Worm (Caenorhabditis elegans) whole organism, late embryonic: ENCODE measurements around the gene F27B3.8.
A peak's percentile ranks its signal among the peaks of the same experiment; 100 is the strongest.

Experiments
- C08G9.2 ChIP-seq: sonication (generic microtip); optimal IDR thresholded peaks from 2 replicates; lab custom pipeline; 2016; ENCODE audit warnings: mild to moderate bottlenecking, missing genetic modification characterization, moderate library complexity, missing compliant biosample characterization
- F13H6.1 ChIP-seq: sonication (generic microtip); optimal IDR thresholded peaks from 2 replicates; lab custom pipeline; 2016; ENCODE audit warnings: missing genetic modification characterization, missing compliant biosample characterization
- K09A11.1 ChIP-seq: sonication (generic microtip); optimal IDR thresholded peaks from 2 replicates; lab custom pipeline; 2017; ENCODE audit warnings: antibody characterized with exemption, mild to moderate bottlenecking, missing genetic modification characterization, missing compliant biosample characterization; ENCODE audit not compliant: insufficient read depth
- ahr-1 ChIP-seq: sonication (generic microtip); optimal IDR thresholded peaks from 2 replicates; lab custom pipeline; 2016; ENCODE audit warnings: missing genetic modification characterization, missing compliant biosample characterization
- ama-1 ChIP-seq: fragments of 150-350 bp; optimal IDR thresholded peaks from 2 replicates; lab custom pipeline; 2014
- ceh-14 ChIP-seq: sonication (generic microtip); optimal IDR thresholded peaks from 2 replicates; lab custom pipeline; 2016; ENCODE audit warnings: missing genotype, missing genetic modification characterization, missing compliant biosample characterization
- ceh-18 ChIP-seq: sonication (generic microtip); optimal IDR thresholded peaks from 2 replicates; lab custom pipeline; 2016; ENCODE audit warnings: missing genetic modification characterization, missing compliant biosample characterization
- ceh-19 ChIP-seq: fragments of 200-800 bp; sonication (Bioruptor generic); optimal IDR thresholded peaks from 2 replicates; lab custom pipeline; 2018; ENCODE audit warnings: mild to moderate bottlenecking, missing genetic modification characterization, missing compliant biosample characterization
- ceh-2 ChIP-seq: sonication (generic microtip); optimal IDR thresholded peaks from 2 replicates; lab custom pipeline; 2016; ENCODE audit warnings: missing genotype, missing genetic modification characterization, missing compliant biosample characterization
- ceh-22 ChIP-seq: sonication (generic microtip); optimal IDR thresholded peaks from 2 replicates; lab custom pipeline; 2017; ENCODE audit warnings: missing biosample characterization, missing genetic modification characterization
- ceh-24 ChIP-seq: sonication (generic microtip); optimal IDR thresholded peaks from 2 replicates; lab custom pipeline; 2016; ENCODE audit warnings: mild to moderate bottlenecking, missing genetic modification characterization, missing compliant biosample characterization
- ceh-30 ChIP-seq: fragments of 150-350 bp; optimal IDR thresholded peaks from 2 replicates; lab custom pipeline; 2014; ENCODE audit warnings: missing biosample characterization, missing genetic modification characterization
- ceh-31 ChIP-seq: sonication (generic microtip); optimal IDR thresholded peaks from 2 replicates; lab custom pipeline; 2016; ENCODE audit warnings: missing genetic modification characterization, missing compliant biosample characterization
- ceh-34 ChIP-seq: sonication (generic microtip); optimal IDR thresholded peaks from 2 replicates; lab custom pipeline; 2016; ENCODE audit warnings: mild to moderate bottlenecking, missing genetic modification characterization, missing compliant biosample characterization
- ceh-6 ChIP-seq: fragments of 200-800 bp; sonication (Bioruptor generic); optimal IDR thresholded peaks from 2 replicates; lab custom pipeline; 2018; ENCODE audit warnings: mild to moderate bottlenecking, missing genetic modification characterization, missing compliant biosample characterization
- ceh-9 ChIP-seq: sonication (generic microtip); optimal IDR thresholded peaks from 2 replicates; lab custom pipeline; 2016; ENCODE audit warnings: mild to moderate bottlenecking, missing genetic modification characterization, inconsistent platforms, missing compliant biosample characterization
- che-1 ChIP-seq: sonication (generic microtip); optimal IDR thresholded peaks from 2 replicates; lab custom pipeline; 2016; ENCODE audit warnings: mild to moderate bottlenecking, missing genetic modification characterization, missing compliant biosample characterization
- elt-4 ChIP-seq: sonication (generic microtip); optimal IDR thresholded peaks from 2 replicates; lab custom pipeline; 2016; ENCODE audit warnings: missing genetic modification characterization, missing compliant biosample characterization
- ets-4 ChIP-seq: sonication (generic microtip); optimal IDR thresholded peaks from 2 replicates; lab custom pipeline; 2016; ENCODE audit warnings: missing genetic modification characterization, missing compliant biosample characterization
- eyg-1 ChIP-seq: sonication (generic microtip); optimal IDR thresholded peaks from 2 replicates; lab custom pipeline; 2016; ENCODE audit warnings: missing genotype, missing genetic modification characterization, missing compliant biosample characterization
- fax-1 ChIP-seq: sonication (generic microtip); optimal IDR thresholded peaks from 2 replicates; lab custom pipeline; 2016; ENCODE audit warnings: missing genotype, missing genetic modification characterization, missing compliant biosample characterization
- fkh-10 ChIP-seq: fragments of 150-350 bp; optimal IDR thresholded peaks from 2 replicates; lab custom pipeline; 2014; ENCODE audit warnings: missing biosample characterization, missing genetic modification reagents, missing genetic modification characterization
- fkh-6 ChIP-seq: sonication (generic microtip); optimal IDR thresholded peaks from 2 replicates; lab custom pipeline; 2016; ENCODE audit warnings: missing genetic modification characterization, missing compliant biosample characterization
- gmeb-2 ChIP-seq: sonication (generic microtip); optimal IDR thresholded peaks from 2 replicates; lab custom pipeline; 2016; ENCODE audit warnings: missing genetic modification characterization, inconsistent platforms, missing compliant biosample characterization
- hlh-15 ChIP-seq: sonication (generic microtip); optimal IDR thresholded peaks from 2 replicates; lab custom pipeline; 2016; ENCODE audit warnings: missing genetic modification characterization, missing compliant biosample characterization
- hlh-30 ChIP-seq: sonication (generic microtip); optimal IDR thresholded peaks from 2 replicates; lab custom pipeline; 2017; ENCODE audit warnings: antibody characterized with exemption, missing genetic modification characterization, missing compliant biosample characterization; ENCODE audit not compliant: insufficient read depth
- hlh-6 ChIP-seq: sonication (generic microtip); optimal IDR thresholded peaks from 2 replicates; lab custom pipeline; 2016; ENCODE audit warnings: missing genotype, missing genetic modification characterization, missing compliant biosample characterization
- hlh-8 ChIP-seq: sonication (generic microtip); optimal IDR thresholded peaks from 2 replicates; lab custom pipeline; 2016; ENCODE audit warnings: missing genotype, missing genetic modification characterization, missing compliant biosample characterization
- lim-6 ChIP-seq: sonication (generic microtip); optimal IDR thresholded peaks from 2 replicates; lab custom pipeline; 2016; ENCODE audit warnings: missing genetic modification characterization, missing compliant biosample characterization
- lin-11 ChIP-seq: fragments of 200-800 bp; sonication (Bioruptor generic); optimal IDR thresholded peaks from 2 replicates; lab custom pipeline; 2018; ENCODE audit warnings: mild to moderate bottlenecking, missing genetic modification characterization, missing compliant biosample characterization
- nfya-1 ChIP-seq: sonication (generic microtip); optimal IDR thresholded peaks from 2 replicates; lab custom pipeline; 2017; ENCODE audit warnings: missing genetic modification characterization, mild to moderate bottlenecking, missing compliant biosample characterization, antibody characterized with exemption, moderate library complexity
- nhr-11 ChIP-seq: fragments of 150-350 bp; optimal IDR thresholded peaks from 2 replicates; lab custom pipeline; 2014; ENCODE audit warnings: missing biosample characterization, missing genetic modification characterization
- nhr-232 ChIP-seq: sonication (generic microtip); optimal IDR thresholded peaks from 2 replicates; lab custom pipeline; 2016; ENCODE audit warnings: missing genetic modification characterization, missing compliant biosample characterization
- npax-4 ChIP-seq: sonication (generic microtip); optimal IDR thresholded peaks from 2 replicates; lab custom pipeline; 2016; ENCODE audit warnings: missing genetic modification characterization, missing compliant biosample characterization
- odd-2 ChIP-seq: sonication (generic microtip); optimal IDR thresholded peaks from 2 replicates; lab custom pipeline; 2017; ENCODE audit warnings: antibody characterized with exemption, mild to moderate bottlenecking, missing genetic modification characterization, missing compliant biosample characterization
- pag-3 ChIP-seq: sonication (generic microtip); optimal IDR thresholded peaks from 2 replicates; lab custom pipeline; 2016; ENCODE audit warnings: missing compliant biosample characterization, missing genetic modification characterization, borderline replicate concordance
- pat-9 ChIP-seq: fragments of 200-800 bp; sonication (Bioruptor generic); optimal IDR thresholded peaks from 2 replicates; lab custom pipeline; 2018; ENCODE audit warnings: mild to moderate bottlenecking, missing genetic modification characterization, moderate library complexity, missing compliant biosample characterization
- pha-2 ChIP-seq: sonication (generic microtip); optimal IDR thresholded peaks from 2 replicates; lab custom pipeline; 2017; ENCODE audit warnings: mild to moderate bottlenecking, missing genetic modification characterization, missing compliant biosample characterization
- pros-1 ChIP-seq: fragments of 150-350 bp; optimal IDR thresholded peaks from 2 replicates; lab custom pipeline; 2014; ENCODE audit warnings: missing biosample characterization, missing genetic modification reagents, missing genetic modification characterization
- ref-2 ChIP-seq: sonication (generic microtip); optimal IDR thresholded peaks from 2 replicates; lab custom pipeline; 2016; ENCODE audit warnings: missing genetic modification characterization, missing compliant biosample characterization
- rnt-1 ChIP-seq: sonication (generic microtip); optimal IDR thresholded peaks from 2 replicates; lab custom pipeline; 2016; ENCODE audit warnings: missing genetic modification characterization, missing compliant biosample characterization
- sox-4 ChIP-seq: sonication (generic microtip); optimal IDR thresholded peaks from 2 replicates; lab custom pipeline; 2017; ENCODE audit warnings: mild to moderate bottlenecking, missing genetic modification characterization, inconsistent platforms, missing compliant biosample characterization
- syd-9 ChIP-seq: sonication (generic microtip); optimal IDR thresholded peaks from 2 replicates; lab custom pipeline; 2016; ENCODE audit warnings: mild to moderate bottlenecking, missing genetic modification characterization, moderate library complexity, missing compliant biosample characterization
- tbx-2 ChIP-seq: sonication (generic microtip); optimal IDR thresholded peaks from 2 replicates; lab custom pipeline; 2016; ENCODE audit warnings: missing genetic modification characterization, missing compliant biosample characterization
- tbx-7 ChIP-seq: sonication (generic microtip); optimal IDR thresholded peaks from 2 replicates; lab custom pipeline; 2016; ENCODE audit warnings: missing genotype, missing genetic modification characterization, missing compliant biosample characterization
- ttx-3 ChIP-seq: sonication (generic microtip); optimal IDR thresholded peaks from 2 replicates; lab custom pipeline; 2016; ENCODE audit warnings: missing genetic modification reagents, missing genetic modification characterization, missing compliant biosample characterization
- unc-3 ChIP-seq, 2 experiments: fragments of 200-800 bp in 1 of 2; sonication (Bioruptor generic) in 1 of 2; sonication (generic microtip) in 1 of 2; conservative IDR thresholded peaks in 1 of 2; optimal IDR thresholded peaks in 1 of 2; 2 replicates each; pipeline versions ENCODE4 v1.3.6 to Lab custom; 2016 to 2022; ENCODE audit warnings: missing compliant biosample characterization in 2 of 2, missing genetic modification characterization in 2 of 2, missing genetic modification reagents in 1 of 2
- unc-42 ChIP-seq: sonication (generic microtip); optimal IDR thresholded peaks from 2 replicates; lab custom pipeline; 2016; ENCODE audit warnings: missing genotype, missing genetic modification characterization, missing compliant biosample characterization
- unc-55 ChIP-seq: sonication (generic microtip); optimal IDR thresholded peaks from 2 replicates; lab custom pipeline; 2017; ENCODE audit warnings: missing biosample characterization, missing genetic modification reagents, missing genetic modification characterization
- unc-86 ChIP-seq: sonication (generic microtip); optimal IDR thresholded peaks from 2 replicates; lab custom pipeline; 2016; ENCODE audit warnings: missing genetic modification characterization, missing compliant biosample characterization
- zip-5 ChIP-seq: sonication (generic microtip); optimal IDR thresholded peaks from 2 replicates; lab custom pipeline; 2016; ENCODE audit warnings: missing genetic modification characterization, missing compliant biosample characterization

The F27B3.8 gene

DNA sequence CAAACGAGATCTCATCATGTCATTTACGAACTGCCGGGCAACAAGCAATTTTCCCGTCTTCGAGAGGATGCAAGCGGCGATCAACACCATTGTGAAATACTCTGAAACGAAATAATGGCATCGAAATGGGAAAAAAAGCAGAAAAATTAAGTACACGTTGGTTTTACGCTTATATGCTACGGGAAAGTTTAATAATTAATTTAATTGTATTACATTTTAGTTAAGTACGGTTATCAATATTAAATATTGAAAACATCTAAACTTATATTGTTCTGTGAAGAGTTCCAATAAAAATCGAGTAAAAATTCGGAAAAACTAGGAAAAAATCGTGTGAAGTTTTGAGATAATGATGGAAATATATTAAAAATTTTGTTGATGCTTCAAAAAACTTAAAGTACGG, 45.4 kb downstream of the F27B3.8 start, which contains the start of gene copd-1:
Gene copd-1, minus strand, starts transcription at position 101 of the 400 bp plus-strand sequence.
- TF ChIP-seq unc-42 (tag; lab: Kevin White, UChicago), result no peak
- TF ChIP-seq nfya-1, result no peak
- TF ChIP-seq ceh-30 (tag; lab: Kevin White, UChicago), result no peak
- TF ChIP-seq pha-2 (tag; lab: Kevin White, UChicago), result no peak
- TF ChIP-seq lin-11, result no peak
- TF ChIP-seq fkh-10 (GFP tag; lab: Kevin White, UChicago), result no peak
- TF ChIP-seq gmeb-2 (tag; lab: Kevin White, UChicago), result no peak
- no peak for TF ChIP-seq pag-3 (tag; lab: Kevin White, UChicago)
- TF ChIP-seq ceh-24 (tag; lab: Kevin White, UChicago), result no peak
- TF ChIP-seq F13H6.1, result no peak
- TF ChIP-seq ceh-9, result no peak

DNA sequence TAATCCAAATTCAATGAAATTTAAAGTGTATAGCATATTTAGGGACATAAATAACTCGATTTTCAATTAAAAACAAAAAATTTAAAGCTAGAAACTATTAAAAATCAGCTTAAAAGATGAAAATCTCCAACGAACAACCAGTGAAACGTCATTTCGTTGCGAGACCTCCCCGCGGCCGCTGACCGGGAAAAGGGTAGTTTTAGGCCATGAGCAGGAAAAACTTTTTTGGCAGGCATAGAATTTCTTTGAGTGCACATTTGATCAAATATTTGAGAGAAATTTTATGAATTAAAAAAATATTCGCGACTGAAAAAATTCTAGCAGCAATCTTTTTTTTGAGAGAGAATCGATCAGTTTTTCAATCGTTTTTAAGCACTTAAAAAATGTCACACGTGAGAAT, 45.8 kb downstream of the F27B3.8 start:
- TF ChIP-seq nhr-232 (tag; lab: Kevin White, UChicago) (no peak), nfya-1 (no peak), hlh-8 (tag; lab: Kevin White, UChicago) (no peak), ahr-1 (no peak), sox-4 (tag; lab: Kevin White, UChicago) (no peak), pros-1 (no peak), unc-42 (tag; lab: Kevin White, UChicago) (no peak), che-1 (no peak), lin-11 (no peak), ets-4 (peak; percentile 32), lim-6 (tag; lab: Kevin White, UChicago) (no peak), ceh-19 (GFP tag; lab: Kevin White, UChicago) (no peak), pat-9 (tag; lab: Kevin White, UChicago) (no peak), npax-4 (tag; lab: Kevin White, UChicago) (no peak), ceh-2 (peak; percentile 50), ceh-24 (tag; lab: Kevin White, UChicago) (no peak), fax-1 (tag; lab: Kevin White, UChicago) (no peak), hlh-15 (tag; lab: Kevin White, UChicago) (no peak), unc-3 (GFP tag; conservative IDR thresholded peaks at IDR 0.05; lab: Robert Waterston, UW) (no peak), unc-3 (tag; optimal IDR thresholded peaks at IDR 0.05; lab: Kevin White, UChicago) (no peak), ceh-22 (tag; lab: Kevin White, UChicago) (no peak), ref-2 (tag; lab: Kevin White, UChicago) (no peak), hlh-6 (tag; lab: Kevin White, UChicago) (no peak), unc-86 (tag; lab: Kevin White, UChicago) (no peak), F13H6.1 (no peak), ceh-30 (tag; lab: Kevin White, UChicago) (no peak), ceh-14 (tag; lab: Kevin White, UChicago) (no peak), rnt-1 (tag; lab: Kevin White, UChicago) (no peak), fkh-6 (tag; lab: Kevin White, UChicago) (no peak), unc-55 (GFP tag; lab: Kevin White, UChicago) (no peak), K09A11.1 (tag; lab: Kevin White, UChicago) (no peak), nhr-11 (no peak), zip-5 (tag; lab: Kevin White, UChicago) (no peak), ttx-3 (tag; lab: Kevin White, UChicago) (no peak), ceh-9 (no peak), ama-1 (no peak), tbx-2 (peak; percentile 60), ceh-31 (tag; lab: Kevin White, UChicago) (peak; percentile 73), eyg-1 (no peak), ceh-34 (tag; lab: Kevin White, UChicago) (peak; percentile 22), syd-9 (tag; lab: Kevin White, UChicago) (no peak), odd-2 (tag; lab: Kevin White, UChicago) (no peak), tbx-7 (tag; lab: Kevin White, UChicago) (no peak), ceh-18 (tag; lab: Kevin White, UChicago) (no peak), C08G9.2 (tag; lab: Kevin White, UChicago) (peak; percentile 52), hlh-30 (no peak), elt-4 (no peak), ceh-6 (GFP tag; lab: Kevin White, UChicago) (no peak)
